Fruit fly (Drosophila melanogaster) whole organism, embryonic: ENCODE data around the gene CG14024.

Experiments used
- Ada2b ChIP-seq: fragments of 200-800 bp; sonication (Bioruptor generic); IDR thresholded peaks from 2 replicates; pipeline ENCODE4 v1.3.6; 2022; ENCODE audit warnings: missing biosample characterization, missing genetic modification characterization
- Bdp1 ChIP-seq: fragments of 200-800 bp; sonication (Bioruptor generic); optimal IDR thresholded peaks from 3 replicates; lab custom pipeline; 2016; ENCODE audit warnings: missing biosample characterization, missing genetic modification characterization
- CG10209 ChIP-seq: fragments of 200-800 bp; sonication (Bioruptor generic); optimal IDR thresholded peaks from 3 replicates; lab custom pipeline; 2017; ENCODE audit warnings: missing biosample characterization, mild to moderate bottlenecking, missing genetic modification characterization, missing genetic modification reagents
- CG10366 ChIP-seq: fragments of 200-800 bp; sonication (Bioruptor generic); IDR thresholded peaks from 2 replicates; pipeline ENCODE4 v1.3.6; 2022; ENCODE audit warnings: missing biosample characterization, missing genetic modification characterization
- CG10462 ChIP-seq: fragments of 200-800 bp; sonication (Bioruptor generic); optimal IDR thresholded peaks from 2 replicates; lab custom pipeline; 2016; ENCODE audit warnings: missing biosample characterization, missing genetic modification characterization
- CG10979 ChIP-seq: fragments of 200-800 bp; sonication (Bioruptor generic); optimal IDR thresholded peaks from 2 replicates; lab custom pipeline; 2018; ENCODE audit warnings: missing biosample characterization, mild to moderate bottlenecking, missing genetic modification characterization, moderate library complexity
- CG11085 ChIP-seq: fragments of 200-800 bp; sonication (Bioruptor generic); IDR thresholded peaks from 2 replicates; pipeline ENCODE4 v1.3.6; 2022; ENCODE audit warnings: missing biosample characterization, missing genetic modification characterization
- CG11398 ChIP-seq: fragments of 200-800 bp; sonication (Bioruptor generic); optimal IDR thresholded peaks from 2 replicates; lab custom pipeline; 2016; ENCODE audit warnings: missing biosample characterization, missing genetic modification characterization
- CG11695 ChIP-seq: fragments of 200-800 bp; sonication (Bioruptor generic); IDR thresholded peaks from 3 replicates; pipeline ENCODE4 v1.3.6; 2022; ENCODE audit warnings: missing biosample characterization, missing genetic modification characterization
- CG12219 ChIP-seq: fragments of 200-800 bp; sonication (Bioruptor generic); optimal IDR thresholded peaks from 3 replicates; lab custom pipeline; 2018; ENCODE audit warnings: missing biosample characterization, mild to moderate bottlenecking, missing genetic modification characterization
- CG15269 ChIP-seq: fragments of 200-800 bp; sonication (Bioruptor generic); optimal IDR thresholded peaks from 2 replicates; lab custom pipeline; 2018; ENCODE audit warnings: missing biosample characterization, mild to moderate bottlenecking, missing genetic modification characterization, moderate library complexity
- CG18599 ChIP-seq: fragments of 200-800 bp; sonication (Bioruptor generic); optimal IDR thresholded peaks from 3 replicates; lab custom pipeline; 2017; ENCODE audit warnings: missing biosample characterization, missing genetic modification characterization, mild to moderate bottlenecking, moderate library complexity, missing genetic modification reagents
- CG31365 ChIP-seq: fragments of 200-800 bp; sonication (Bioruptor generic); optimal IDR thresholded peaks from 2 replicates; lab custom pipeline; 2018; ENCODE audit warnings: missing biosample characterization, mild to moderate bottlenecking, missing genetic modification characterization
- CG32532 ChIP-seq: fragments of 200-800 bp; sonication (Bioruptor generic); IDR thresholded peaks from 2 replicates; pipeline ENCODE4 v1.3.6; 2022; ENCODE audit warnings: missing biosample characterization, missing genetic modification characterization
- CG34376 ChIP-seq: fragments of 200-800 bp; sonication (Bioruptor generic); optimal IDR thresholded peaks from 2 replicates; lab custom pipeline; 2018; ENCODE audit warnings: missing biosample characterization, mild to moderate bottlenecking, missing genetic modification characterization
- CG4328 ChIP-seq: fragments of 200-800 bp; sonication (Bioruptor generic); optimal IDR thresholded peaks from 3 replicates; lab custom pipeline; 2017; ENCODE audit warnings: missing biosample characterization, missing genetic modification reagents, missing genetic modification characterization
- CG4617 ChIP-seq: fragments of 200-800 bp; sonication (Bioruptor generic); optimal IDR thresholded peaks from 3 replicates; lab custom pipeline; 2016; ENCODE audit warnings: missing biosample characterization, missing genetic modification characterization, borderline replicate concordance
- CG6175 ChIP-seq: fragments of 200-800 bp; sonication (Bioruptor generic); IDR thresholded peaks from 3 replicates; pipeline ENCODE4 v1.3.6; 2022; ENCODE audit warnings: missing biosample characterization, missing genetic modification characterization
- CTCF ChIP-seq: fragments of 200-800 bp; sonication (Bioruptor generic); optimal IDR thresholded peaks from 2 replicates; lab custom pipeline; 2017; ENCODE audit warnings: missing biosample characterization, mild to moderate bottlenecking, missing genetic modification characterization, moderate library complexity
- CkIIα-i1 ChIP-seq: fragments of 200-800 bp; sonication (Bioruptor generic); IDR thresholded peaks from 2 replicates; pipeline ENCODE4 v1.3.6; 2022; ENCODE audit warnings: missing biosample characterization, missing genetic modification characterization
- Doc3 ChIP-seq: fragments of 200-800 bp; sonication (Bioruptor generic); IDR thresholded peaks from 3 replicates; pipeline ENCODE4 v1.3.6; 2022; ENCODE audit warnings: missing biosample characterization, missing genetic modification characterization; ENCODE audit not compliant: partially characterized antibody
- Dp ChIP-seq: fragments of 200-800 bp; sonication (Bioruptor generic); optimal IDR thresholded peaks from 2 replicates; lab custom pipeline; 2018; ENCODE audit warnings: missing biosample characterization, mild to moderate bottlenecking, missing genetic modification characterization, moderate library complexity
- Dref ChIP-seq: fragments of 200-800 bp; sonication (Bioruptor generic); IDR thresholded peaks from 2 replicates; pipeline ENCODE4 v1.3.6; 2022; ENCODE audit warnings: missing biosample characterization, missing genetic modification characterization
- E2f2 ChIP-seq: fragments of 200-800 bp; sonication (Bioruptor generic); IDR thresholded peaks from 2 replicates; pipeline ENCODE4 v1.3.6; 2022; ENCODE audit warnings: missing biosample characterization, missing genetic modification characterization
- Eip74EF ChIP-seq, 2 experiments: fragments of 200-800 bp in 1 of 2; fragments of >200 bp in 1 of 2; sonication (Bioruptor generic) in 1 of 2; optimal IDR thresholded peaks; 2 replicates each; lab custom pipeline; 2017 to 2019; ENCODE audit warnings: missing biosample characterization in 2 of 2, missing genetic modification characterization in 2 of 2, mild to moderate bottlenecking in 1 of 2, moderate library complexity in 1 of 2
- NK7.1 ChIP-seq: fragments of 200-800 bp; sonication (Bioruptor generic); optimal IDR thresholded peaks from 3 replicates; lab custom pipeline; 2016; ENCODE audit warnings: missing biosample characterization, missing genetic modification characterization
- Pdp1 ChIP-seq, 2 experiments: fragments of 200-800 bp; sonication (Bioruptor generic); optimal IDR thresholded peaks; 3 replicates each; lab custom pipeline; 2016; ENCODE audit warnings: missing biosample characterization in 2 of 2, missing genetic modification characterization in 2 of 2, mild to moderate bottlenecking in 1 of 2, moderate library complexity in 1 of 2
- Sry-δ ChIP-seq: fragments of 200-800 bp; sonication (Bioruptor generic); optimal IDR thresholded peaks from 2 replicates; lab custom pipeline; 2016; ENCODE audit warnings: missing biosample characterization, missing genetic modification characterization
- Taf1 ChIP-seq: fragments of 200-800 bp; sonication (Bioruptor generic); IDR thresholded peaks from 2 replicates; pipeline ENCODE4 v1.3.6; 2022; ENCODE audit warnings: missing biosample characterization, missing genetic modification characterization
- YL-1 ChIP-seq: fragments of 200-800 bp; sonication (Bioruptor generic); optimal IDR thresholded peaks from 3 replicates; lab custom pipeline; 2017; ENCODE audit warnings: missing biosample characterization, mild to moderate bottlenecking, missing genetic modification characterization
- az2 ChIP-seq: fragments of 200-800 bp; sonication (Bioruptor generic); optimal IDR thresholded peaks from 3 replicates; lab custom pipeline; 2016; ENCODE audit warnings: missing biosample characterization, missing genetic modification characterization
- chn ChIP-seq: fragments of 200-800 bp; sonication (Bioruptor generic); optimal IDR thresholded peaks from 2 replicates; lab custom pipeline; 2016; ENCODE audit warnings: missing biosample characterization, missing genetic modification characterization
- cwo ChIP-seq: fragments of 200-800 bp; sonication (Bioruptor generic); optimal IDR thresholded peaks from 3 replicates; lab custom pipeline; 2017; ENCODE audit warnings: missing biosample characterization, missing genetic modification characterization, mild to moderate bottlenecking, moderate library complexity, missing genetic modification reagents
- dimm ChIP-seq: fragments of 200-800 bp; sonication (Bioruptor generic); IDR thresholded peaks from 2 replicates; pipeline ENCODE4 v1.3.6; 2022; ENCODE audit warnings: missing biosample characterization, missing genetic modification characterization
- disco-r ChIP-seq: fragments of 200-800 bp; sonication (Bioruptor generic); optimal IDR thresholded peaks from 2 replicates; lab custom pipeline; 2016; ENCODE audit warnings: missing biosample characterization, missing genetic modification characterization
- gce ChIP-seq: fragments of 200-800 bp; sonication (Bioruptor generic); IDR thresholded peaks from 3 replicates; pipeline ENCODE4 v1.3.6; 2022; ENCODE audit warnings: missing biosample characterization, missing genetic modification characterization
- gfzf ChIP-seq: fragments of 200-800 bp; sonication (Bioruptor generic); optimal IDR thresholded peaks from 2 replicates; lab custom pipeline; 2016; ENCODE audit warnings: missing biosample characterization, mild to moderate bottlenecking, missing genetic modification characterization, moderate library complexity
- ken ChIP-seq: fragments of 200-800 bp; sonication (Bioruptor generic); IDR thresholded peaks from 3 replicates; pipeline ENCODE4 v1.3.6; 2022; ENCODE audit warnings: missing biosample characterization, missing genetic modification characterization
- kni ChIP-seq: fragments of 200-800 bp; sonication (Bioruptor generic); optimal IDR thresholded peaks from 3 replicates; lab custom pipeline; 2017; ENCODE audit warnings: mild to moderate bottlenecking, missing biosample characterization, missing genetic modification reagents, missing genetic modification characterization
- lola ChIP-seq, 3 experiments: fragments of >200 bp in 2 of 3; fragments of 200-800 bp in 1 of 3; sonication (Bioruptor generic) in 1 of 3; optimal IDR thresholded peaks; 2 replicates each; lab custom pipeline; 2017 to 2019; ENCODE audit warnings: missing biosample characterization in 3 of 3, missing genetic modification characterization in 3 of 3, mild to moderate bottlenecking in 1 of 3, moderate library complexity in 1 of 3
- mirr ChIP-seq: fragments of 200-800 bp; sonication (Bioruptor generic); optimal IDR thresholded peaks from 3 replicates; lab custom pipeline; 2018; ENCODE audit warnings: missing biosample characterization, mild to moderate bottlenecking, missing genetic modification characterization
- nmo ChIP-seq: fragments of 200-800 bp; sonication (Bioruptor generic); optimal IDR thresholded peaks from 2 replicates; lab custom pipeline; 2018; ENCODE audit warnings: missing biosample characterization, mild to moderate bottlenecking, missing genetic modification characterization, moderate library complexity
- peb ChIP-seq: fragments of 200-800 bp; sonication (Bioruptor generic); IDR thresholded peaks from 2 replicates; pipeline ENCODE4 v1.3.6; 2022; ENCODE audit warnings: missing biosample characterization, missing genetic modification characterization
- phol ChIP-seq: fragments of 200-800 bp; sonication (Bioruptor generic); optimal IDR thresholded peaks from 3 replicates; lab custom pipeline; 2018; ENCODE audit warnings: missing biosample characterization, mild to moderate bottlenecking, missing genetic modification characterization, moderate library complexity
- sd ChIP-seq: fragments of 200-800 bp; sonication (Bioruptor generic); optimal IDR thresholded peaks from 3 replicates; lab custom pipeline; 2018; ENCODE audit warnings: missing biosample characterization, mild to moderate bottlenecking, missing genetic modification characterization, moderate library complexity
- stc ChIP-seq: fragments of 200-800 bp; sonication (Bioruptor generic); IDR thresholded peaks from 2 replicates; pipeline ENCODE4 v1.3.6; 2022; ENCODE audit warnings: missing biosample characterization, missing genetic modification characterization
- twi ChIP-seq: fragments of 200-800 bp; optimal IDR thresholded peaks from 2 replicates; lab custom pipeline; 2019; ENCODE audit warnings: missing biosample characterization, mild to moderate bottlenecking, missing genetic modification characterization, moderate library complexity
- unc-4 ChIP-seq: fragments of 200-800 bp; sonication (Bioruptor generic); IDR thresholded peaks from 2 replicates; pipeline ENCODE4 v1.3.6; 2022; ENCODE audit warnings: missing biosample characterization, missing genetic modification characterization; ENCODE audit not compliant: partially characterized antibody
- vfl ChIP-seq: fragments of 200-800 bp; sonication (Bioruptor generic); optimal IDR thresholded peaks from 2 replicates; lab custom pipeline; 2016; ENCODE audit warnings: missing biosample characterization, missing genetic modification characterization

The CG14024 gene

DNA sequence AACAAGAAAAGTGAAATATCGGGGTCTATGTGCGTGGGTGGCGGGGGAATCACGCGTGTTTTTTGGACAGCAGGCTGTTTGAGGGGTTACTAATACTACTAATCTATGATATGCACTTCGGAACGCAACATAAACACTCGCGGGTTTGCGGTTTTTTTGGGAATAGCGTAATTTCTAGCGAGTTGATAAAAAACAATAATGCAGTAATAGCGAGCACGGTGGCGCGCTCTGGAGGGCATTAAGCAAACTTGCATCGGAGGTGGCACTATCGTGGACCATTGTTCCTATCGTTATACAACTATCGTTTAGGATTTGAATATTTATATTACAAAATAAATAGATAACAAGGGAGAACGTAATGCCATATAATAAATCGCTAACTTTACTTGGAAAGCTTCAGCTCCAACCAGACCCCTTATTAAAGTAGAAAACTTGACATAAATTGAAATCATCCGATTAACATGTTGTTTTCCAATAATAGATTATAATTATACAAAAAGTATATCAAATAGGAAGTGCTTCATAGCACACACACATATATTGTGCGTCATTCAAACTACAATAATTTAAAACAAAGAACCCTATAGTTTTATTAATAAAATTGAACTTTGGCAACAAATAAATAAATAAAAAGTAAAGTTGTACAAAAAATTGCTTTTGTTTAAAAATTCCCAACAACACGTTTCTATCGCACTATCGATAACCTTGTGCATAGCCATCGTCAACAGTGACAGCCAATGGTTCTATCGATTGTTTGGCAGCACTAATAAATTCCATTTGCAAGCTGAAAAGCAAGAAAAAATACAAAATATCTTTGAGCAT lies 36.2 kb downstream of the CG14024 start, which contains the start of the genes Nin and Bub1 (continued):
- no peak for TF ChIP-seq disco-r (GFP tag; lab: Kevin White, UChicago)
- no peak for TF ChIP-seq NK7.1 (GFP tag; lab: Kevin White, UChicago)
- TF ChIP-seq Taf1 (GFP tag; lab: Robert Waterston, UW): no peak
- TF ChIP-seq nmo (GFP tag; lab: Kevin White, UChicago): peak; percentile 49
- no peak for TF ChIP-seq cwo (GFP tag; lab: Kevin White, UChicago)
- peak; percentile 65 for TF ChIP-seq Doc3
- TF ChIP-seq phol: peak; percentile 37
- TF ChIP-seq vfl (GFP tag; lab: Kevin White, UChicago): no peak
- TF ChIP-seq CG4617: peak; percentile 76
- no peak for TF ChIP-seq CG11398
- TF ChIP-seq CG34376 (GFP tag; lab: Kevin White, UChicago): no peak
- peak; percentile 74 for TF ChIP-seq unc-4
- TF ChIP-seq CG18599 (GFP tag; lab: Kevin White, UChicago): no peak
- TF ChIP-seq twi (tag; lab: Kevin White, UChicago): no peak
- no peak for TF ChIP-seq CG12219
- TF ChIP-seq kni: no peak
- TF ChIP-seq CTCF (GFP tag; lab: Kevin White, UChicago): peak; percentile 92
- no peak for TF ChIP-seq CG10209 (GFP tag; lab: Kevin White, UChicago)
- peak; percentile 65 for TF ChIP-seq CG32532 (GFP tag; lab: Robert Waterston, UW)
- peak in 1 of 2 experiments; percentile 53 for TF ChIP-seq Pdp1 (GFP tag; optimal IDR thresholded peaks at IDR 0.05; lab: Kevin White, UChicago)
- TF ChIP-seq CG15269 (tag; lab: Kevin White, UChicago): no peak
- TF ChIP-seq dimm (GFP tag; lab: Robert Waterston, UW): no peak
- no peak for TF ChIP-seq YL-1 (GFP tag; lab: Kevin White, UChicago)
- TF ChIP-seq E2f2 (GFP tag; lab: Robert Waterston, UW): peak; percentile 47
- TF ChIP-seq CG11695 (GFP tag; lab: Robert Waterston, UW): no peak
- no peak for TF ChIP-seq chn (GFP tag; lab: Kevin White, UChicago)
- TF ChIP-seq gfzf (GFP tag; lab: Kevin White, UChicago): no peak
- TF ChIP-seq Dref (GFP tag; lab: Robert Waterston, UW): peak; percentile 86
- no peak for TF ChIP-seq mirr
- TF ChIP-seq lola (GFP tag; optimal IDR thresholded peaks at IDR 0.05; lab: Kevin White, UChicago): peak in 1 of 3 experiments; percentile 37
- no peak for TF ChIP-seq Bdp1 (GFP tag; lab: Kevin White, UChicago)
- TF ChIP-seq Dp (GFP tag; lab: Kevin White, UChicago): peak; percentile 37
- TF ChIP-seq CG10979 (tag; lab: Kevin White, UChicago): no peak
- TF ChIP-seq sd (tag; lab: Kevin White, UChicago): peak; percentile 62
- TF ChIP-seq CG11085 (GFP tag; lab: Robert Waterston, UW): 0 out of 2 replicates have a peak, but pooled peaks have one; percentile 20
- TF ChIP-seq ken: no peak
- no peak for TF ChIP-seq Ada2b (GFP tag; lab: Robert Waterston, UW)
- TF ChIP-seq az2: peak; percentile 17
- TF ChIP-seq gce (GFP tag; lab: Robert Waterston, UW): 0 out of 3 replicates have a peak, but pooled peaks have one; percentile 47
- no peak for TF ChIP-seq CG31365 (tag; lab: Kevin White, UChicago)
- no peak; the same call in 1 of the 2 replicates for TF ChIP-seq CG10366 (GFP tag; lab: Robert Waterston, UW)
- TF ChIP-seq Sry-δ (GFP tag; lab: Kevin White, UChicago): peak; percentile 81
- TF ChIP-seq CkIIα-i1 (GFP tag; lab: Robert Waterston, UW): no peak
- no peak for TF ChIP-seq CG10462
- no peak for TF ChIP-seq Eip74EF (GFP tag; optimal IDR thresholded peaks at IDR 0.05; lab: Kevin White, UChicago)
- TF ChIP-seq CG6175 (GFP tag; lab: Robert Waterston, UW): no peak
- no peak for TF ChIP-seq CG4328
- no peak for TF ChIP-seq stc (GFP tag; lab: Robert Waterston, UW)
- TF ChIP-seq peb (GFP tag; lab: Robert Waterston, UW): no peak
